Worm (Caenorhabditis elegans) whole organism, early embryonic: ENCODE data around the gene C50B8.6.

Experiments used
- F13C5.2 ChIP-seq: sonication (generic microtip); optimal IDR thresholded peaks from 2 replicates; lab custom pipeline; 2017; ENCODE audit warnings: mild to moderate bottlenecking, missing genetic modification characterization, inconsistent platforms, missing compliant biosample characterization
- aly-1 ChIP-seq: sonication (generic microtip); optimal IDR thresholded peaks from 2 replicates; lab custom pipeline; 2016; ENCODE audit warnings: missing genetic modification characterization, missing compliant biosample characterization
- ama-1 ChIP-seq: fragments of 150-350 bp; optimal IDR thresholded peaks from 2 replicates; lab custom pipeline; 2014
- hmbx-1 ChIP-seq: sonication (generic microtip); optimal IDR thresholded peaks from 2 replicates; lab custom pipeline; 2016; ENCODE audit warnings: mild to moderate bottlenecking, missing genetic modification characterization, missing compliant biosample characterization
- hmg-4 ChIP-seq: fragments of 200-800 bp; sonication (Bioruptor generic); optimal IDR thresholded peaks from 2 replicates; lab custom pipeline; 2018; ENCODE audit warnings: mild to moderate bottlenecking, missing genetic modification characterization, missing compliant biosample characterization
- scrt-1 ChIP-seq: fragments of 200-800 bp; sonication (Bioruptor generic); IDR thresholded peaks from 2 replicates; pipeline ENCODE4 v1.3.6; 2022; ENCODE audit warnings: missing genetic modification characterization, missing compliant biosample characterization
- sea-1 ChIP-seq: fragments of 200-800 bp; sonication (Bioruptor generic); conservative IDR thresholded peaks from 2 replicates; pipeline ENCODE4 v1.3.6; 2022; ENCODE audit warnings: missing genetic modification characterization, missing compliant biosample characterization

DNA sequence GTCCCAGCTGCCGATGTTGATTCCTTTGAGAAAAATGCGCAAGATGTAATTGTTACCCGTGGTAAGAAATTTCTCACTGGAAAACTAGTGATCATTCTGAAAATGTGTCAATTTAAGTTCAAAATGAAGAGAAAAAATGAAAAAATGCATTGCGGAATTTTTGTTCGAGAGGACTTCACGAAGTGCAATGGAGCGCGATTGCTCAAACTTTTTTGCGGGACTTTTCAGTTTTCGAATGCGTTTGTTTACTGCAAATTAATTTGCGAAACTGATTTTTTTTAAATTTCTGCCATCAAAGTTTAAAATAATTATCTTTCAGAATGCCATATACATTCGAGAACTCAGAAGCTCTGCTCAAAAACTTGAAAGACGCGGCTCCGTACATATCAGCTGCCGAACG, 10.2 kb upstream of the C50B8.6 start, which contains the start of the genes nuaf-1 and bir-2:
- TF ChIP-seq hmg-4 (GFP tag; lab: Kevin White, UChicago) (no peak), ama-1 (lab: Kevin White, UChicago) (no peak), F13C5.2 (tag; lab: Kevin White, UChicago) (no peak), scrt-1 (no peak), hmbx-1 (tag; lab: Kevin White, UChicago) (no peak), sea-1 (no peak), aly-1 (tag; lab: Kevin White, UChicago) (no peak)
